Worm (Caenorhabditis elegans) whole organism, L2 larva: ENCODE results near the gene C36E6.2.

Experiments used
- C34F6.9 ChIP-seq: fragments of 150-350 bp; optimal IDR thresholded peaks from 2 replicates; lab custom pipeline; 2014; ENCODE audit warnings: missing biosample characterization, missing genetic modification characterization
- F13H6.1 ChIP-seq: sonication (generic microtip); optimal IDR thresholded peaks from 2 replicates; lab custom pipeline; 2016; ENCODE audit warnings: missing genetic modification characterization, missing compliant biosample characterization
- R02D3.7 ChIP-seq: fragments of 150-350 bp; optimal IDR thresholded peaks from 2 replicates; lab custom pipeline; 2014; ENCODE audit warnings: missing biosample characterization, missing genetic modification characterization
- Y55F3AM.14 ChIP-seq: fragments of 200-800 bp; sonication (Bioruptor generic); optimal IDR thresholded peaks from 2 replicates; lab custom pipeline; 2018; ENCODE audit warnings: mild to moderate bottlenecking, missing genetic modification characterization, missing compliant biosample characterization
- ZK546.5 ChIP-seq: sonication (generic microtip); optimal IDR thresholded peaks from 2 replicates; lab custom pipeline; 2017; ENCODE audit warnings: missing biosample characterization, missing genetic modification characterization
- alr-1 ChIP-seq: fragments of 150-350 bp; optimal IDR thresholded peaks from 2 replicates; lab custom pipeline; 2014; ENCODE audit warnings: missing biosample characterization, missing genetic modification characterization
- ama-1 ChIP-seq: fragments of 150-350 bp; optimal IDR thresholded peaks from 2 replicates; lab custom pipeline; 2018; ENCODE audit warnings: inconsistent platforms
- ceh-16 ChIP-seq: fragments of 150-350 bp; optimal IDR thresholded peaks from 2 replicates; lab custom pipeline; 2014; ENCODE audit warnings: missing biosample characterization, missing genetic modification characterization
- ceh-82 ChIP-seq: fragments of 150-350 bp; optimal IDR thresholded peaks from 2 replicates; lab custom pipeline; 2014; ENCODE audit warnings: missing biosample characterization, missing genetic modification characterization
- crh-2 ChIP-seq: sonication (generic microtip); optimal IDR thresholded peaks from 2 replicates; lab custom pipeline; 2017; ENCODE audit warnings: missing biosample characterization, missing genetic modification characterization
- dmd-4 ChIP-seq: sonication (generic microtip); optimal IDR thresholded peaks from 2 replicates; lab custom pipeline; 2017; ENCODE audit warnings: missing biosample characterization, missing genetic modification characterization
- egl-27 ChIP-seq: sonication (generic microtip); optimal IDR thresholded peaks from 3 replicates; lab custom pipeline; 2017; ENCODE audit warnings: missing biosample characterization, missing genetic modification reagents, missing genetic modification characterization
- elt-1 ChIP-seq: fragments of 150-350 bp; optimal IDR thresholded peaks from 2 replicates; lab custom pipeline; 2014; ENCODE audit warnings: missing biosample characterization, missing genetic modification characterization
- fos-1 ChIP-seq: fragments of 150-350 bp; optimal IDR thresholded peaks from 2 replicates; lab custom pipeline; 2014; ENCODE audit warnings: missing biosample characterization, missing genetic modification characterization
- gmeb-1 ChIP-seq: fragments of 150-350 bp; optimal IDR thresholded peaks from 2 replicates; lab custom pipeline; 2014; ENCODE audit warnings: missing biosample characterization, missing genetic modification characterization
- lin-11 ChIP-seq: fragments of 150-350 bp; sonication (generic microtip); optimal IDR thresholded peaks from 2 replicates; lab custom pipeline; 2014; ENCODE audit warnings: missing biosample characterization, missing genetic modification characterization, inconsistent platforms, mixed read lengths
- lin-39 ChIP-seq: fragments of 150-350 bp; optimal IDR thresholded peaks from 2 replicates; lab custom pipeline; 2014; ENCODE audit warnings: missing biosample characterization, missing genetic modification reagents, missing genetic modification characterization
- lsy-2 ChIP-seq, 2 experiments: fragments of 150-350 bp in 1 of 2; sonication (generic microtip) in 1 of 2; optimal IDR thresholded peaks; 2 replicates each; lab custom pipeline; 2014 to 2017; ENCODE audit warnings: missing biosample characterization in 2 of 2, missing genetic modification characterization in 2 of 2
- mab-5 ChIP-seq: fragments of 150-350 bp; optimal IDR thresholded peaks from 2 replicates; lab custom pipeline; 2014; ENCODE audit warnings: missing biosample characterization, missing genetic modification characterization
- mbf-1 ChIP-seq: sonication (generic microtip); optimal IDR thresholded peaks from 2 replicates; lab custom pipeline; 2017; ENCODE audit warnings: missing biosample characterization, missing genetic modification characterization
- nhr-11 ChIP-seq: fragments of 150-350 bp; optimal IDR thresholded peaks from 2 replicates; lab custom pipeline; 2014; ENCODE audit warnings: missing biosample characterization, missing genetic modification characterization
- nhr-12 ChIP-seq: fragments of 150-350 bp; optimal IDR thresholded peaks from 2 replicates; lab custom pipeline; 2014; ENCODE audit warnings: missing biosample characterization, missing genetic modification characterization
- nhr-129 ChIP-seq: fragments of 150-350 bp; optimal IDR thresholded peaks from 2 replicates; lab custom pipeline; 2014; ENCODE audit warnings: missing biosample characterization, missing genetic modification characterization
- nhr-21 ChIP-seq: fragments of 150-350 bp; optimal IDR thresholded peaks from 2 replicates; lab custom pipeline; 2014; ENCODE audit warnings: missing biosample characterization, missing genetic modification characterization
- nhr-23 ChIP-seq: fragments of 150-350 bp; optimal IDR thresholded peaks from 2 replicates; lab custom pipeline; 2014; ENCODE audit warnings: missing biosample characterization, missing genetic modification reagents, missing genetic modification characterization
- nhr-237 ChIP-seq: fragments of 150-350 bp; optimal IDR thresholded peaks from 2 replicates; lab custom pipeline; 2014; ENCODE audit warnings: missing biosample characterization, missing genetic modification characterization
- nhr-25 ChIP-seq: fragments of 150-350 bp; sonication (generic microtip); optimal IDR thresholded peaks from 3 replicates; lab custom pipeline; 2014; ENCODE audit warnings: missing biosample characterization, missing genetic modification characterization
- nhr-6 ChIP-seq: fragments of 150-350 bp; optimal IDR thresholded peaks from 2 replicates; lab custom pipeline; 2014; ENCODE audit warnings: missing biosample characterization, missing genetic modification characterization
- nhr-77 ChIP-seq: fragments of 150-350 bp; optimal IDR thresholded peaks from 2 replicates; lab custom pipeline; 2014; ENCODE audit warnings: missing biosample characterization, missing genetic modification characterization
- peb-1 ChIP-seq: fragments of 150-350 bp; optimal IDR thresholded peaks from 2 replicates; lab custom pipeline; 2014; ENCODE audit warnings: missing biosample characterization, missing genetic modification characterization
- sem-4 ChIP-seq: fragments of 150-350 bp; optimal IDR thresholded peaks from 2 replicates; lab custom pipeline; 2014; ENCODE audit warnings: missing biosample characterization, missing genetic modification reagents, missing genetic modification characterization
- skn-1 ChIP-seq: sonication (generic microtip); optimal IDR thresholded peaks from 2 replicates; lab custom pipeline; 2017; ENCODE audit warnings: missing biosample characterization, missing genetic modification characterization
- sma-3 ChIP-seq: sonication (generic microtip); optimal IDR thresholded peaks from 2 replicates; lab custom pipeline; 2016; ENCODE audit warnings: missing genetic modification reagents, missing genetic modification characterization, missing compliant biosample characterization
- sma-9 ChIP-seq, 2 experiments: fragments of 150-350 bp in 1 of 2; sonication (generic microtip) in 1 of 2; optimal IDR thresholded peaks; 2 replicates each; lab custom pipeline; 2014 to 2016; ENCODE audit warnings: missing genetic modification characterization in 2 of 2, mild to moderate bottlenecking in 1 of 2, missing biosample characterization in 1 of 2, missing compliant biosample characterization in 1 of 2, missing genetic modification reagents in 1 of 2, moderate library complexity in 1 of 2
- snpc-4 ChIP-seq: fragments of 150-350 bp; optimal IDR thresholded peaks from 2 replicates; lab custom pipeline; 2014; ENCODE audit warnings: missing biosample characterization, missing genetic modification characterization
- unc-39 ChIP-seq: fragments of 150-350 bp; optimal IDR thresholded peaks from 2 replicates; lab custom pipeline; 2014; ENCODE audit warnings: missing biosample characterization, missing genetic modification characterization
- unc-55 ChIP-seq: fragments of 150-350 bp; sonication (generic microtip); optimal IDR thresholded peaks from 3 replicates; lab custom pipeline; 2014; ENCODE audit warnings: missing biosample characterization, missing genetic modification reagents, missing genetic modification characterization
- unc-62 ChIP-seq: fragments of 150-350 bp; optimal IDR thresholded peaks from 2 replicates; lab custom pipeline; 2014; ENCODE audit warnings: missing biosample characterization, missing genetic modification reagents, missing genetic modification characterization
- zag-1 ChIP-seq: fragments of 150-350 bp; optimal IDR thresholded peaks from 2 replicates; lab custom pipeline; 2014; ENCODE audit warnings: missing biosample characterization, missing genetic modification characterization
- ztf-1 ChIP-seq: fragments of 200-800 bp; sonication (Bioruptor generic); conservative IDR thresholded peaks from 2 replicates; pipeline ENCODE4 v1.3.6; 2022; ENCODE audit warnings: missing genetic modification characterization, missing compliant biosample characterization
- ztf-11 ChIP-seq: sonication (generic microtip); optimal IDR thresholded peaks from 2 replicates; lab custom pipeline; 2017; ENCODE audit warnings: missing biosample characterization, missing genetic modification characterization
- ztf-4 ChIP-seq: fragments of 150-350 bp; optimal IDR thresholded peaks from 2 replicates; lab custom pipeline; 2014; ENCODE audit warnings: missing biosample characterization, missing genetic modification characterization

The C36E6.2 gene

DNA sequence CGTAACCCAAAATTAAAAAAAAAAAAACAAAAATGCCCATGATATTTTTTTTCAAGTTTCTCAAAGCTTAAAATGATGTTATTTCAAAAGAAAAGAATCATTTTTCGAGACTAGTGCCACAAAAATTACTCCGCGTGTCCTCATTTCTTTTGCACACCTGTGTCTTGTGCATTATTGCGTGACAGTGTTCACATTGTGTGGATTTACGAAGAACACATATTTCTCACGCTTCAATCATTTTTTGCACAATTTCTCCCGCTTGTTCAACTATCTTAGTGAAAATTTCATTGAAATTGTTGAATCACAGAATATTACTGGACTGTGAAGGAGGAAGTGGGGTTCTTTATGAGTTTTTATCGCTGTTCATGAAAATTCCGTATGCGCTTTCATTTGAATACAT is 42.6 kb upstream of the C36E6.2 start:
- no peak for TF ChIP-seq unc-62 (GFP tag; lab: Kevin White, UChicago)
- no peak for TF ChIP-seq crh-2 (tag; lab: Kevin White, UChicago)
- peak; percentile 63 for TF ChIP-seq R02D3.7 (tag; lab: Kevin White, UChicago)
- no peak for TF ChIP-seq lsy-2 (tag; optimal IDR thresholded peaks at IDR 0.05; lab: Kevin White, UChicago)
- TF ChIP-seq ama-1 (lab: Kevin White, UChicago) = no peak
- TF ChIP-seq peb-1 = no peak
- no peak for TF ChIP-seq ceh-82 (tag; lab: Kevin White, UChicago)
- TF ChIP-seq egl-27 (tag; lab: Kevin White, UChicago) = no peak

DNA sequence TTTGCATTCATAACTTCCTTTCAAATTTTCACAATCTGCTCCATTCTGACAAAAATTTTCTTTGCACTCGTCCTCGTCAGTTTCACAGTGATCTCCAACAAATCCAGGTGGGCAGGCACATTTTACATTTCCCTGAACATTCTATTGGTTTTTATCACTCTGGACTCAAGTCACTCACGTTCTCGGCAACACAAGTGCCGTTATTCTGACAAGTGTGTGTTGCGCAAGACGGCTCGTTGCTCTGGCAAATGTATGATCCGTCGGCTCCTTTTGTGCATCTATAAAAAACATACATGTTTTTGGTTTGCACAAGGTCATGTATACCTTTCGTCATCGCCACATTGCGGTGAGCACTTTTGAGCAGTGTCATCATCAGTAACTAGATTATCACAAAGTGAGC is 38.8 kb upstream of the C36E6.2 start:
- TF ChIP-seq lsy-2 (tag; optimal IDR thresholded peaks at IDR 0.05; lab: Kevin White, UChicago) = no peak
- TF ChIP-seq ztf-4 = no peak
- no peak for TF ChIP-seq mab-5 (tag; lab: Kevin White, UChicago)
- TF ChIP-seq elt-1 (tag; lab: Kevin White, UChicago) = no peak

DNA sequence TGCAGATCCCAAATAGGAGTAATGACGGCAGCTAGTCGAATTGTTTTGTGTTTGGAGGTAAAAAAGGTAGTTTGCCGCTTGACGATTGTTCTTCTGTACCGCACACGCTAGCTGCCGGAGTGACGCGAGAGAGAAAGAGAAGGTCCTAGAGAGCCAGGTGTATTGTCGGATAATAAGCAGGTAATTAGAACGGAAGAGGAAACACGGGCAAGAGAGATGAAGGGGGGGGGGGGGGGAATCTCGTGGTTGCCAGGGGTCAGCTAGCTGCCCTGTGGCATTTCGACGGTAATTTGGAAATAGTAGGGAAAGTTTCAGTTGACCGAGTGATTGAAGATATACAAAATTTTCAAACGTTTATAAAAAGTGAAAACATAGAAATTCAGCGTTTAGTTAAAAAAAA is 37.6 kb upstream of the C36E6.2 start, which contains the start of gene crb-1:
crb-1 (minus strand) TSS at position 147 of the 400 bp plus-strand sequence.
- no peak for TF ChIP-seq egl-27 (tag; lab: Kevin White, UChicago)
- no peak for TF ChIP-seq zag-1 (tag; lab: Kevin White, UChicago)
- TF ChIP-seq C34F6.9 (tag; lab: Kevin White, UChicago) = no peak
- no peak for TF ChIP-seq dmd-4 (tag; lab: Kevin White, UChicago)
- TF ChIP-seq mbf-1 (tag; lab: Kevin White, UChicago) = no peak
- no peak for TF ChIP-seq ztf-11 (tag; lab: Kevin White, UChicago)
- TF ChIP-seq lsy-2 (tag; optimal IDR thresholded peaks at IDR 0.05; lab: Kevin White, UChicago) = no peak
- TF ChIP-seq sem-4 (tag; lab: Kevin White, UChicago) = no peak
- TF ChIP-seq nhr-23 = no peak
- no peak for TF ChIP-seq nhr-12 (tag; lab: Kevin White, UChicago)
- TF ChIP-seq crh-2 (tag; lab: Kevin White, UChicago) = no peak
- TF ChIP-seq nhr-237 (tag; lab: Kevin White, UChicago) = no peak
- no peak for TF ChIP-seq nhr-77 (tag; lab: Kevin White, UChicago)
- no peak for TF ChIP-seq ama-1 (lab: Kevin White, UChicago)
- TF ChIP-seq peb-1 = no peak
- no peak for TF ChIP-seq lin-39
- no peak for TF ChIP-seq snpc-4 (tag; lab: Kevin White, UChicago)
- TF ChIP-seq skn-1 (tag; lab: Kevin White, UChicago) = no peak
- TF ChIP-seq, all 48 proteins: peak for 0

DNA sequence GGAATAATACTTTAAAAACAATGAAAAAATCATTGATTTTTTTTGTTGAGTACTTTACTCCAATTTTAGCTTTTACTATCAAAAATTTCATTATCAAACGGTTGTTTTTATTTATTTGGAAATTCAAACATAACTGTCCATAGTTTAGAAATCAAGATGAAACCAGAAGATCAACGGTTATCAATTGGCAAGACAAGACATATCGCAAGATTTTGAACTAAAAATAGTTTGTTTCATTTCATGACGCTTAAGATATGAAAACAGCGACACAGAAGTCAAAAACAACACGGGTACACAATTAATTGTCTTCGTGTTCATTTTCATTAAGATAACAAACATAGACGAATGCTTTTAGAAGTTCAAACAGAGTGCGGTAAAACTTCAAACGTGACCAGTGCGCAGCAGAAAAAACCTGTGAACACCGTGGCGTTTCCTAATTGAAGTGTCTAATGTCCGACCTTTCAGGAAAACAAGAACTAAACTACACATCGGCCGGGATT is 33.9 kb upstream of the C36E6.2 start:
- no peak for TF ChIP-seq alr-1 (tag; lab: Kevin White, UChicago)
- TF ChIP-seq mab-5 (tag; lab: Kevin White, UChicago) = no peak
- TF ChIP-seq nhr-21 (tag; lab: Kevin White, UChicago) = peak; percentile 56
- peak; percentile 64 for TF ChIP-seq sma-9 (GFP tag; optimal IDR thresholded peaks at IDR 0.05; lab: Kevin White, UChicago)
- no peak for TF ChIP-seq sma-9 (tag; optimal IDR thresholded peaks at IDR 0.05; lab: Kevin White, UChicago)

DNA sequence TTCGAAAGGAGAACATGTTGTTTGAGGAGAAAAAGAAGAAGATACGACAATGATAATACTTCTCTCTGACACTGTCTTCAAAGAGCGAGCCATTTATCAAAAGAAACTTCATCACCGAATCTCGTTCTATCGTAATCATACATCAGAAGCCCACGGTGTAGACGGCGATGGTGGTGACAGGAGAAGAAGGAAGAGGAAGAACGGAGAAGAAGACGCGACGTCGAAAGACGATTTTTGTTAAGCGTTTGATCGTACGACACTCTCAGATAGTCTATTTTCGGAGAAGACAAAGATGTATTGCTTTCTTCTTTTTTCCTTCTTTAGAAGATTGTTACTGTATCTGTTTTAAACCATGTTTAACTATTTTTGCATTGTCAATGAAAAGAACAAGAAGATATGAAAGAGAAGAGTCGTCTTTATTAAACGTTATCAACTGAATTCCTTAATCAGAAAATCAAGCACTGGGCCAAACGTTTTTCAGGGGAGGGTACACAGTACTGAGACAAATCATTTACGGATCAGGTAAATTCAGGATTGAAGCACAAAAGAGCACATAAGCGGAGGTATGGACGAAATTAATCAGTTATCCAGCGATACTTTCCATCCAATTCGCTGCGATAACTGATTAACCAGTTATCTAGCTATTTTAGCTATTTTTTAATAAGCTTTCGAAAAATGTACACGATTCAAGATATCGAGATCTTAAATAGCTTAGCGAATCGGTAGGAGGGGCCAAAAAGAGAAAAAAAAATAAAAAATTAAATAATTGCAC is 31.5 kb upstream of the C36E6.2 start:
- TF ChIP-seq nhr-25 (tag; lab: Kevin White, UChicago) = peak; percentile 64
- TF ChIP-seq unc-55 (GFP tag; lab: Kevin White, UChicago) = no peak
- peak; percentile 95 for TF ChIP-seq nhr-21 (tag; lab: Kevin White, UChicago)
- no peak for TF ChIP-seq nhr-23
- no peak for TF ChIP-seq unc-39
- TF ChIP-seq ztf-1 (GFP tag; lab: Robert Waterston, UW) = no peak
- TF ChIP-seq lin-11 (tag; lab: Kevin White, UChicago) = no peak
- TF ChIP-seq fos-1 = no peak
- no peak for TF ChIP-seq ceh-16 (tag; lab: Kevin White, UChicago)
- TF ChIP-seq skn-1 (tag; lab: Kevin White, UChicago) = no peak
- TF ChIP-seq nhr-129 = peak; percentile 39
- TF ChIP-seq ama-1 (lab: Kevin White, UChicago) = peak; percentile 97
- no peak for TF ChIP-seq mbf-1 (tag; lab: Kevin White, UChicago)
- TF ChIP-seq Y55F3AM.14 (GFP tag; lab: Kevin White, UChicago) = peak; percentile 68
- TF ChIP-seq R02D3.7 (tag; lab: Kevin White, UChicago) = no peak
- peak; percentile 13 for TF ChIP-seq nhr-6 (tag; lab: Kevin White, UChicago)
- TF ChIP-seq egl-27 (tag; lab: Kevin White, UChicago) = no peak
- TF ChIP-seq gmeb-1 (tag; lab: Kevin White, UChicago) = peak; percentile 37
- TF ChIP-seq F13H6.1 = no peak
- peak; percentile 9 for TF ChIP-seq snpc-4 (tag; lab: Kevin White, UChicago)
- no peak for TF ChIP-seq alr-1 (tag; lab: Kevin White, UChicago)
- TF ChIP-seq sma-3 = peak; percentile 84
- TF ChIP-seq ztf-4 = peak; percentile 98
- TF ChIP-seq ceh-82 (tag; lab: Kevin White, UChicago) = peak; percentile 25
- TF ChIP-seq sem-4 (tag; lab: Kevin White, UChicago) = no peak
- peak in 1 of 2 experiments; percentile 22 for TF ChIP-seq lsy-2 (tag; optimal IDR thresholded peaks at IDR 0.05; lab: Kevin White, UChicago)
- no peak for TF ChIP-seq dmd-4 (tag; lab: Kevin White, UChicago)
- TF ChIP-seq ZK546.5 = no peak
- no peak for TF ChIP-seq nhr-11 (tag; lab: Kevin White, UChicago)
